Worm (Caenorhabditis elegans) whole organism, dauer: ENCODE results near the gene fbxa-134.

Source experiments
- unc-62 ChIP-seq: sonication (generic microtip); optimal IDR thresholded peaks from 2 replicates; lab custom pipeline; 2017; ENCODE audit warnings: missing biosample characterization, missing genetic modification reagents, missing genetic modification characterization

The fbxa-134 gene

ce11 chrV:17307926-17308325 lies 44.7 kb downstream of the fbxa-134 start:
- no peak for TF ChIP-seq unc-62 (GFP tag; lab: Kevin White, UChicago)

DNA sequence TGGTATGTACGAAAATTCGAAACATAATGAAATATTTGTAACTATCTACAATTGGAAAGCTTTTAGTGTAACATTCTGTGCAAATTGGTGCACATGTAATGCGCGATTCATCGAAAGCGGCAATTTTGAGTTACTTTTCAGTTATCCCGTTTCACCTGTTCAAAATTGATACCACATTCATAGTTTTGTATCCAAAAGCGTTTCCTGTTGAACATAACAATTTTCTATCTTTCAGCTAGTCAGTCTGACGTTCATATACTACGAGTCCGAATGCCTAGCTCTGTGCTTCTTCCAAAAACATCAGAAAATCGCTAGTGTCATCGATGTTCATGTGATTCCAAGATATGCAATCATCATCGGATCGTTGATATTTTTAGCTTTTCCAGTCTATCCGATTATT lies 49.3 kb downstream of the fbxa-134 start:
- no peak for TF ChIP-seq unc-62 (GFP tag; lab: Kevin White, UChicago)

DNA sequence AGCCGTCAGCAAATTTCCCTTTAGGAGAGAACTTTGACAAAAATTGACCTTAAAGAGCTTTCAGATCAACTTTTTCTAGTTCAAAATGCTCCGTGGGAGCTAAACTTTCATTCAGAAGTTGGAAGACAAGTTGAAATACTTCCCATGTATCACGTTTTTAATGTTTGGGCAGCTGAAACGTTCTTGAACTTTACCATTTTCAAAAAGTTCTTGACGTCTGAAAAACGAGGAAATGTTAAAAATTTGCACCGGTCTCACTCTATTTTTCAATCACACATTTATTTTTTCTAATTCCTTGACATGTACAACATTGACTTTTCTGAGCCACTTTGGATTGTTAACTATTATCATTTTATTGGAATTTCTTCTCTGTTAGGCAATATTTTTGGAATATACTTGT lies 49.9 kb downstream of the fbxa-134 start, which contains the start of gene sri-70:
TSS of gene sri-70 (plus strand) at position 301 of the 400 bp plus-strand sequence.
- no peak for TF ChIP-seq unc-62 (GFP tag; lab: Kevin White, UChicago)

- no peak for TF ChIP-seq unc-62 (GFP tag; lab: Kevin White, UChicago)
Measured at ce11 chrV:17301375-17301774, 51.3 kb downstream of the fbxa-134 start, which contains the start of gene K10G4.5. Gene K10G4.5 (minus strand): TSS chrV:17301475.
